Worm (Caenorhabditis elegans) whole organism, L4 larva: ENCODE measurements around the gene lias-1.

Source experiments
- F37D6.2 ChIP-seq: sonication (generic microtip); optimal IDR thresholded peaks from 2 replicates; lab custom pipeline; 2016; ENCODE audit warnings: mild to moderate bottlenecking, missing genetic modification characterization, missing compliant biosample characterization
- T20F7.1 ChIP-seq: fragments of 200-800 bp; sonication (Bioruptor generic); optimal IDR thresholded peaks from 2 replicates; lab custom pipeline; 2018; ENCODE audit warnings: mild to moderate bottlenecking, missing genetic modification characterization, missing compliant biosample characterization
- T26A8.4 ChIP-seq: fragments of 200-800 bp; sonication (Bioruptor generic); IDR thresholded peaks from 2 replicates; pipeline ENCODE4 v1.3.6; 2022; ENCODE audit warnings: missing genetic modification characterization, missing compliant biosample characterization
- Y75B8A.6 ChIP-seq: fragments of 200-800 bp; sonication (Bioruptor generic); IDR thresholded peaks from 2 replicates; pipeline ENCODE4 v1.3.6; 2022; ENCODE audit warnings: missing genetic modification reagents, missing genetic modification characterization, missing compliant biosample characterization
- ZK337.2 ChIP-seq: fragments of 200-800 bp; sonication (Bioruptor generic); IDR thresholded peaks from 2 replicates; pipeline ENCODE4 v1.3.6; 2022; ENCODE audit warnings: missing genetic modification reagents, missing genetic modification characterization, missing compliant biosample characterization
- aha-1 ChIP-seq: fragments of 150-350 bp; peaks from one replicate; lab custom pipeline; 2014; ENCODE audit warnings: missing biosample characterization, missing genetic modification characterization
- aly-2 ChIP-seq: sonication (generic microtip); optimal IDR thresholded peaks from 2 replicates; lab custom pipeline; 2018; ENCODE audit warnings: missing biosample characterization, missing genetic modification characterization
- ceh-20 ChIP-seq: fragments of 200-800 bp; sonication (Bioruptor generic); IDR thresholded peaks from 2 replicates; pipeline ENCODE4 v1.3.6; 2022; ENCODE audit warnings: missing genetic modification reagents, missing genetic modification characterization, missing compliant biosample characterization
- ceh-82 ChIP-seq: sonication (generic microtip); optimal IDR thresholded peaks from 2 replicates; lab custom pipeline; 2017; ENCODE audit warnings: missing biosample characterization, missing genetic modification characterization
- ctbp-1 ChIP-seq: fragments of 200-800 bp; sonication (Bioruptor generic); IDR thresholded peaks from 2 replicates; pipeline ENCODE4 v1.3.6; 2022; ENCODE audit warnings: missing genetic modification reagents, missing genetic modification characterization, missing compliant biosample characterization
- daf-12 ChIP-seq: fragments of 150-350 bp; optimal IDR thresholded peaks from 2 replicates; lab custom pipeline; 2014; ENCODE audit warnings: missing biosample characterization, missing genetic modification reagents, missing genetic modification characterization
- daf-16 ChIP-seq, 3 experiments: sonication (generic microtip); optimal IDR thresholded peaks; 2 replicates each; lab custom pipeline; 2016 to 2017; ENCODE audit warnings: missing genetic modification characterization in 3 of 3, missing genetic modification reagents in 3 of 3, mild to moderate bottlenecking in 2 of 3, missing compliant biosample characterization in 2 of 3, missing biosample characterization in 1 of 3, moderate library complexity in 1 of 3
- dmd-6 ChIP-seq: fragments of 200-800 bp; sonication (Bioruptor generic); IDR thresholded peaks from 2 replicates; pipeline ENCODE4 v1.3.6; 2022; ENCODE audit warnings: missing genetic modification reagents, missing genetic modification characterization, missing compliant biosample characterization
- dve-1 ChIP-seq: sonication (generic microtip); optimal IDR thresholded peaks from 2 replicates; lab custom pipeline; 2017; ENCODE audit warnings: antibody characterized with exemption, mild to moderate bottlenecking, missing genetic modification characterization, missing compliant biosample characterization; ENCODE audit not compliant: insufficient read depth
- egl-27 ChIP-seq: sonication (generic microtip); optimal IDR thresholded peaks from 3 replicates; lab custom pipeline; 2017; ENCODE audit warnings: missing biosample characterization, missing genetic modification reagents, missing genetic modification characterization
- egl-43 ChIP-seq: fragments of 200-800 bp; sonication (Bioruptor generic); IDR thresholded peaks from 2 replicates; pipeline ENCODE4 v1.3.6; 2022; ENCODE audit warnings: missing genetic modification reagents, missing genetic modification characterization, missing compliant biosample characterization
- gei-8 ChIP-seq: fragments of 200-800 bp; sonication (Bioruptor generic); optimal IDR thresholded peaks from 2 replicates; lab custom pipeline; 2018; ENCODE audit warnings: mild to moderate bottlenecking, missing genetic modification characterization, missing compliant biosample characterization
- hif-1 ChIP-seq, 2 experiments: sonication (generic microtip); optimal IDR thresholded peaks; 2 replicates each; lab custom pipeline; 2016 to 2017; ENCODE audit warnings: missing compliant biosample characterization in 2 of 2, missing genetic modification characterization in 2 of 2, missing genetic modification reagents in 2 of 2, missing genotype in 2 of 2, mild to moderate bottlenecking in 1 of 2
- hlh-11 ChIP-seq: fragments of 200-800 bp; sonication (Bioruptor generic); optimal IDR thresholded peaks from 2 replicates; lab custom pipeline; 2018; ENCODE audit warnings: mild to moderate bottlenecking, missing genetic modification characterization, missing compliant biosample characterization
- hlh-30 ChIP-seq: sonication (generic microtip); optimal IDR thresholded peaks from 2 replicates; lab custom pipeline; 2017; ENCODE audit warnings: antibody characterized with exemption, mild to moderate bottlenecking, missing genetic modification characterization, missing compliant biosample characterization; ENCODE audit not compliant: insufficient read depth
- hmg-1.1 ChIP-seq: fragments of 200-800 bp; sonication (Bioruptor generic); IDR thresholded peaks from 2 replicates; pipeline ENCODE4 v1.3.6; 2022; ENCODE audit warnings: missing genetic modification reagents, missing genetic modification characterization, missing compliant biosample characterization
- lin-15B ChIP-seq: fragments of 150-350 bp; sonication (generic microtip); optimal IDR thresholded peaks from 3 replicates; lab custom pipeline; 2014; ENCODE audit warnings: missing biosample characterization, missing genetic modification characterization
- lin-38 ChIP-seq: fragments of 200-800 bp; sonication (Bioruptor generic); IDR thresholded peaks from 2 replicates; pipeline ENCODE4 v1.3.6; 2022; ENCODE audit warnings: missing genetic modification reagents, missing genetic modification characterization, missing compliant biosample characterization
- lsy-2 ChIP-seq, 2 experiments: fragments of 150-350 bp in 1 of 2; sonication (generic microtip) in 1 of 2; optimal IDR thresholded peaks; 2 replicates each; lab custom pipeline; 2014 to 2017; ENCODE audit warnings: missing biosample characterization in 2 of 2, missing genetic modification characterization in 2 of 2
- mdt-29 ChIP-seq: fragments of 200-800 bp; sonication (Bioruptor generic); IDR thresholded peaks from 2 replicates; pipeline ENCODE4 v1.3.6; 2022; ENCODE audit warnings: missing genetic modification reagents, missing genetic modification characterization, missing compliant biosample characterization
- mxl-2 ChIP-seq: fragments of 200-800 bp; sonication (Bioruptor generic); conservative IDR thresholded peaks from 2 replicates; pipeline ENCODE4 v1.3.6; 2022; ENCODE audit warnings: missing genetic modification reagents, missing genetic modification characterization, missing compliant biosample characterization
- nhr-10 ChIP-seq: fragments of 150-350 bp; optimal IDR thresholded peaks from 2 replicates; lab custom pipeline; 2014; ENCODE audit warnings: missing biosample characterization, missing genetic modification characterization
- nhr-102 ChIP-seq: sonication (generic microtip); optimal IDR thresholded peaks from 2 replicates; lab custom pipeline; 2016; ENCODE audit warnings: mild to moderate bottlenecking, missing genetic modification characterization, moderate library complexity, missing compliant biosample characterization
- nhr-237 ChIP-seq: sonication (generic microtip); optimal IDR thresholded peaks from 2 replicates; lab custom pipeline; 2017; ENCODE audit warnings: missing biosample characterization, missing genetic modification characterization
- nhr-28 ChIP-seq: fragments of 150-350 bp; optimal IDR thresholded peaks from 2 replicates; lab custom pipeline; 2014; ENCODE audit warnings: missing biosample characterization, missing genetic modification characterization
- nhr-41 ChIP-seq: fragments of 200-800 bp; sonication (Bioruptor generic); IDR thresholded peaks from 2 replicates; pipeline ENCODE4 v1.3.6; 2022; ENCODE audit warnings: missing genetic modification reagents, missing genetic modification characterization, missing compliant biosample characterization
- nhr-42 ChIP-seq: fragments of 200-800 bp; sonication (Bioruptor generic); IDR thresholded peaks from 2 replicates; pipeline ENCODE4 v1.3.6; 2022; ENCODE audit warnings: missing genetic modification characterization, missing compliant biosample characterization
- pqm-1 ChIP-seq: sonication (generic microtip); optimal IDR thresholded peaks from 2 replicates; lab custom pipeline; 2017; ENCODE audit warnings: missing biosample characterization, missing genetic modification characterization
- saeg-2 ChIP-seq: fragments of 200-800 bp; sonication (Bioruptor generic); IDR thresholded peaks from 2 replicates; pipeline ENCODE4 v1.3.6; 2022; ENCODE audit warnings: missing genetic modification reagents, missing genetic modification characterization, missing compliant biosample characterization
- skn-1 ChIP-seq: fragments of 150-350 bp; optimal IDR thresholded peaks from 2 replicates; lab custom pipeline; 2014; ENCODE audit warnings: missing biosample characterization, missing genetic modification characterization
- snpc-4 ChIP-seq: fragments of 150-350 bp; optimal IDR thresholded peaks from 2 replicates; lab custom pipeline; 2014; ENCODE audit warnings: missing biosample characterization, missing genetic modification characterization
- spr-1 ChIP-seq: sonication (generic microtip); optimal IDR thresholded peaks from 2 replicates; lab custom pipeline; 2016; ENCODE audit warnings: mild to moderate bottlenecking, missing genetic modification characterization, missing compliant biosample characterization
- unc-130 ChIP-seq: sonication (generic microtip); optimal IDR thresholded peaks from 2 replicates; lab custom pipeline; 2016; ENCODE audit warnings: missing genetic modification reagents, missing genetic modification characterization, missing compliant biosample characterization
- unc-62 ChIP-seq, 3 experiments: fragments of 150-350 bp in 1 of 3; sonication (generic microtip); optimal IDR thresholded peaks in 2 of 3; peaks in 1 of 3; 1 replicate in 1 of 3; 2 replicates in 2 of 3; lab custom pipeline; 2014 to 2017; ENCODE audit warnings: missing biosample characterization in 3 of 3, missing genetic modification characterization in 3 of 3, missing genetic modification reagents in 3 of 3, missing genotype in 1 of 3
- zip-11 ChIP-seq: fragments of 200-800 bp; sonication (Bioruptor generic); IDR thresholded peaks from 2 replicates; pipeline ENCODE4 v1.3.6; 2022; ENCODE audit warnings: missing genetic modification characterization, missing compliant biosample characterization

The lias-1 gene

ce11 chrIII:3519505-3519904 is 14.6 kb upstream of the lias-1 start, which contains the start of gene hmit-1.3:
Gene hmit-1.3 (minus strand): TSS chrIII:3519607.
- TF ChIP-seq skn-1 (tag; lab: Kevin White, UChicago) (no peak), T20F7.1 (GFP tag; lab: Kevin White, UChicago) (no peak), hif-1 (tag; optimal IDR thresholded peaks at IDR 0.05; lab: Kevin White, UChicago) (no peak), daf-12 (tag; lab: Kevin White, UChicago) (no peak), dmd-6 (GFP tag; lab: Robert Waterston, UW) (0 out of 2 replicates have a peak, but pooled peaks have one; percentile 15), mdt-29 (GFP tag; lab: Robert Waterston, UW) (no peak), ctbp-1 (GFP tag; lab: Robert Waterston, UW) (no peak), hmg-1.1 (no peak), ceh-82 (tag; lab: Kevin White, UChicago) (no peak), nhr-42 (GFP tag; lab: Robert Waterston, UW) (no peak), daf-16 (GFP tag; optimal IDR thresholded peaks at IDR 0.05; lab: Kevin White, UChicago) (no peak), daf-16 (tag; optimal IDR thresholded peaks at IDR 0.05; lab: Kevin White, UChicago) (peak; percentile 71), mxl-2 (GFP tag; lab: Robert Waterston, UW) (no peak), lsy-2 (tag; optimal IDR thresholded peaks at IDR 0.05; lab: Kevin White, UChicago) (no peak), snpc-4 (tag; lab: Kevin White, UChicago) (no peak), nhr-28 (tag; lab: Kevin White, UChicago) (peak; percentile 25), nhr-10 (tag; lab: Kevin White, UChicago) (no peak), F37D6.2 (tag; lab: Kevin White, UChicago) (no peak), nhr-102 (tag; lab: Kevin White, UChicago) (no peak), unc-62 (GFP tag; optimal IDR thresholded peaks at IDR 0.05 in 1 of 2; lab: Kevin White, UChicago) (no peak), unc-62 (tag; optimal IDR thresholded peaks at IDR 0.05; lab: Kevin White, UChicago) (no peak), pqm-1 (peak; percentile 20), T26A8.4 (GFP tag; lab: Robert Waterston, UW) (no peak), nhr-237 (tag; lab: Kevin White, UChicago) (no peak), aly-2 (tag; lab: Kevin White, UChicago) (no peak), zip-11 (no peak), gei-8 (GFP tag; lab: Kevin White, UChicago) (no peak), spr-1 (tag; lab: Kevin White, UChicago) (no peak), hlh-11 (peak; percentile 18), aha-1 (tag; lab: Kevin White, UChicago) (peak; percentile 86), dve-1 (tag; lab: Kevin White, UChicago) (peak; percentile 17), unc-130 (GFP tag; lab: Kevin White, UChicago) (no peak), nhr-41 (GFP tag; lab: Robert Waterston, UW) (no peak), saeg-2 (GFP tag; lab: Robert Waterston, UW) (no peak), egl-43 (GFP tag; lab: Robert Waterston, UW) (no peak), ceh-20 (GFP tag; lab: Robert Waterston, UW) (no peak), hlh-30 (tag; lab: Kevin White, UChicago) (peak; percentile 57), ZK337.2 (no peak), lin-15B (tag; lab: Kevin White, UChicago) (no peak)

ce11 chrIII:3511808-3512207 is 6.9 kb upstream of the lias-1 start:
- TF ChIP-seq egl-27 (tag; lab: Kevin White, UChicago): no peak
- no peak for TF ChIP-seq F37D6.2 (tag; lab: Kevin White, UChicago)
- no peak for TF ChIP-seq Y75B8A.6 (GFP tag; lab: Robert Waterston, UW)
- peak; percentile 46 for TF ChIP-seq lin-38 (GFP tag; lab: Robert Waterston, UW)
